Fruit fly (Drosophila melanogaster): ENCODE data around the gene CG31296.

DNA sequence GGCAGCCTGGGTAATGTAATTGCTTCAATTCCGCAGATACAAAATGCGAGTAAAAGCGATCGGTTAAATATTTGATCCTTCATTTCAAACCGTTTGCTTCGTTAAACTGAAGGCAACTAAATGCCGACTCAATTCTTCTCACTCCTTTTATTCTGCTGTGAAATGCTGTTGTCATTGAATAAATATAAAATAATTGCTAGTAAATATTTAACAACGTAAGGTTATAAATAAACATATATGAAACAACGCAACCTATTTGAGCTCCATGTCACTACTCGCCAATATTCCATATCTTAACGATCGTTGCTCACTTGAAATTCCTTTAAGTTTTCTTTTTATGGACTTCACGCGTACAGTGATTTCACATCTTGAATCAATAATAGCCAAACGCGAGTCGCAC lies 21.5 kb downstream of the CG31296 start, which contains the start of gene CG44013:
- no peak for TF ChIP-seq CG32006 (GFP tag; optimal IDR thresholded peaks at IDR 0.05)
- TF ChIP-seq CG3919 (GFP tag; optimal IDR thresholded peaks at IDR 0.05): no peak
- no peak for TF ChIP-seq eg (GFP tag; IDR thresholded peaks at IDR 0.05)
